Fruit fly (Drosophila melanogaster): Measurements from ENCODE around the gene CG10357.

Gene CG10357

DNA sequence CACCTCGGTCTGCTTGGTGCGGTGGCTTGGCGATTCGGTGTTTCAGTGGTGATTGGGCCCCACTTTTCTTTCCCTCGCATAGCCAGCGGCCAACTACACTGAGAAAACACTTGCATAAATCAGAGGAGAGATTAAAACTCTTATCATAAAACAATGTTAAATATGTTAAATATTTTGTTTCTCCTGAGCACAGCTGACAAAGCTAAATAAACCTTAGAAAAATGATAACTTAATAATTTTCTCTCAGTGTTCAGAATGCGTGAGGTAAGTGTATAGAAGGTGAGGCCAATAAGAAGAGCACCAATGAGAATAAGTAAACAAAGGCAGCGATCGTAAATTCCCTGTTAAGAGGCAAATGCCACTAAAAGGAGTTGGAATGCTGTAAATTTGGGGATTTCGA is 2.1 kb downstream of the CG10357 start (continued):
- TF ChIP-seq fd102C (GFP tag; optimal IDR thresholded peaks at IDR 0.05) (peak; percentile 60), bsh (GFP tag; optimal IDR thresholded peaks at IDR 0.05) (peak; percentile 43 to 95), CG4424 (GFP tag; optimal IDR thresholded peaks at IDR 0.05) (peak; percentile 88), CG7271 (tag; optimal IDR thresholded peaks at IDR 0.05) (peak; percentile 25), gcm2 (GFP tag; optimal IDR thresholded peaks at IDR 0.05) (peak; percentile 8), dm (GFP tag; optimal IDR thresholded peaks at IDR 0.05) (peak; percentile 63), nom (GFP tag; optimal IDR thresholded peaks at IDR 0.05) (peak; percentile 64), CG12659 (GFP tag; optimal IDR thresholded peaks at IDR 0.05) (peak; percentile 34), CG7372 (GFP tag; IDR thresholded peaks at IDR 0.05) (0 out of 2 replicates have a peak, but pooled peaks have one; percentile 13), CG18599 (GFP tag; optimal IDR thresholded peaks at IDR 0.05) (peak; percentile 61), HLH4C (GFP tag; IDR thresholded peaks at IDR 0.05; ENCODE audit: partially characterized antibody) (no peak), unc-4 (GFP tag; IDR thresholded peaks at IDR 0.05; ENCODE audit: partially characterized antibody) (no peak), hkb (optimal IDR thresholded peaks at IDR 0.05) (no peak), hkb (GFP tag; IDR thresholded peaks at IDR 0.05) (peak; percentile 82), CG7745 (tag; optimal IDR thresholded peaks at IDR 0.05) (peak; percentile 80), az2 (GFP tag; optimal IDR thresholded peaks at IDR 0.05) (peak; percentile 92), NFAT (GFP tag; IDR thresholded peaks at IDR 0.05) (peak; percentile 51; the same call in 1 of the 2 replicates), pnt (GFP tag; optimal IDR thresholded peaks at IDR 0.05) (peak; percentile 81), sug (tag; optimal IDR thresholded peaks at IDR 0.05) (no peak), CG12942 (GFP tag; optimal IDR thresholded peaks at IDR 0.05) (peak; percentile 64), CG8924 (tag; optimal IDR thresholded peaks at IDR 0.05) (peak; percentile 88), ash1 (GFP tag; optimal IDR thresholded peaks at IDR 0.05) (no peak), CG1529 (GFP tag; optimal IDR thresholded peaks at IDR 0.05) (peak; percentile 64), da (GFP tag; optimal IDR thresholded peaks at IDR 0.05) (no peak), CG10979 (tag; optimal IDR thresholded peaks at IDR 0.05) (peak; percentile 91), CG8359 (GFP tag; optimal IDR thresholded peaks at IDR 0.05; ENCODE audit: borderline replicate concordance) (peak; percentile 31), ci (GFP tag; IDR thresholded peaks at IDR 0.05) (peak; percentile 87), Mes4 (GFP tag; optimal IDR thresholded peaks at IDR 0.05) (peak; percentile 86), salm (tag; optimal IDR thresholded peaks at IDR 0.05) (no peak), Bgb (GFP tag; IDR thresholded peaks at IDR 0.05; ENCODE audit: partially characterized antibody) (no peak), disco-r (GFP tag; optimal IDR thresholded peaks at IDR 0.05) (peak; percentile 27), Sox102F (GFP tag; optimal IDR thresholded peaks at IDR 0.05) (peak; percentile 81), CG9727 (GFP tag; optimal IDR thresholded peaks at IDR 0.05) (peak; percentile 93), org-1 (GFP tag; optimal IDR thresholded peaks at IDR 0.05) (peak; percentile 58), gsb (GFP tag; IDR thresholded peaks at IDR 0.05) (no peak), CG13775 (GFP tag; optimal IDR thresholded peaks at IDR 0.05) (peak; percentile 82), Antp (GFP tag; optimal IDR thresholded peaks at IDR 0.05) (peak; percentile 59), CG10274 (GFP tag; optimal IDR thresholded peaks at IDR 0.05) (no peak), Dfd (GFP tag; optimal IDR thresholded peaks at IDR 0.05) (no peak), CG30403 (GFP tag; optimal IDR thresholded peaks at IDR 0.05) (peak; percentile 83), CG13123 (GFP tag; optimal IDR thresholded peaks at IDR 0.05) (peak; percentile 28), CG31388 (GFP tag; optimal IDR thresholded peaks at IDR 0.05) (peak; percentile 16), CG9215 (GFP tag; IDR thresholded peaks at IDR 0.05) (no peak; the same call in 1 of the 2 replicates), CG12236 (GFP tag; optimal IDR thresholded peaks at IDR 0.05) (peak; percentile 80), CG9797 (GFP tag; optimal IDR thresholded peaks at IDR 0.05) (peak; percentile 2), ssp (GFP tag; IDR thresholded peaks at IDR 0.05) (peak; percentile 74), CG1233 (GFP tag; optimal IDR thresholded peaks at IDR 0.05) (peak; percentile 73), pros (GFP tag; optimal IDR thresholded peaks at IDR 0.05) (no peak), CG10147 (GFP tag; optimal IDR thresholded peaks at IDR 0.05) (peak; percentile 24), Awh (GFP tag; IDR thresholded peaks at IDR 0.05) (peak; percentile 77), CG34422 (GFP tag; IDR thresholded peaks at IDR 0.05) (peak; percentile 76)

Measured in whole organism, embryonic.